Fruit fly (Drosophila melanogaster): ENCODE data around the gene CG33985.

- TF ChIP-seq pad (GFP tag; optimal IDR thresholded peaks at IDR 0.05), result no peak
- no peak for TF ChIP-seq CG7101 (tag; optimal IDR thresholded peaks at IDR 0.05)
- no peak for TF ChIP-seq CG7045 (GFP tag; optimal IDR thresholded peaks at IDR 0.05)
- TF ChIP-seq Hr96 (GFP tag; optimal IDR thresholded peaks at IDR 0.05), result no peak
- no peak for TF ChIP-seq toe (GFP tag; optimal IDR thresholded peaks at IDR 0.05)
- no peak for TF ChIP-seq Mnt (GFP tag; optimal IDR thresholded peaks at IDR 0.05)
- TF ChIP-seq CG1620 (GFP tag; optimal IDR thresholded peaks at IDR 0.05), result no peak
- no peak for TF ChIP-seq cic (GFP tag; optimal IDR thresholded peaks at IDR 0.05)
Observed at dm6 chr3L:15507148-15507896, 19.3 kb downstream of the CG33985 start.

All from whole organism, adult.